Worm (Caenorhabditis elegans) whole organism, L1 larva: Measurements from ENCODE around the gene C09E7.10.

ENCODE experiments used
- ceh-82 ChIP-seq, 3 experiments: fragments of 150-350 bp in 1 of 3; sonication (generic microtip) in 2 of 3; optimal IDR thresholded peaks; 2 replicates each; lab custom pipeline; 2014 to 2017; ENCODE audit warnings: missing biosample characterization in 3 of 3, missing genetic modification characterization in 3 of 3
- nhr-12 ChIP-seq: sonication (generic microtip); optimal IDR thresholded peaks from 2 replicates; lab custom pipeline; 2017; ENCODE audit warnings: missing biosample characterization, missing genetic modification characterization
- nhr-237 ChIP-seq: fragments of 150-350 bp; optimal IDR thresholded peaks from 2 replicates; lab custom pipeline; 2014; ENCODE audit warnings: missing biosample characterization, missing genetic modification characterization
- nhr-76 ChIP-seq: sonication (generic microtip); optimal IDR thresholded peaks from 2 replicates; lab custom pipeline; 2017; ENCODE audit warnings: missing biosample characterization, missing genetic modification characterization
- nhr-90 ChIP-seq: sonication (generic microtip); optimal IDR thresholded peaks from 2 replicates; lab custom pipeline; 2016; ENCODE audit warnings: mild to moderate bottlenecking, missing genetic modification characterization, missing compliant biosample characterization; ENCODE audit not compliant: poor library complexity
- unc-62 ChIP-seq: fragments of 150-350 bp; optimal IDR thresholded peaks from 2 replicates; lab custom pipeline; 2014; ENCODE audit warnings: missing biosample characterization, missing genetic modification reagents, missing genetic modification characterization

ce11 chrIII:6509301-6509700 lies 10.5 kb downstream of the C09E7.10 start:
- TF ChIP-seq ceh-82 (tag; optimal IDR thresholded peaks at IDR 0.05; lab: Kevin White, UChicago) (no peak), nhr-76 (tag; lab: Kevin White, UChicago) (no peak), nhr-12 (tag; lab: Kevin White, UChicago) (no peak), nhr-90 (tag; lab: Kevin White, UChicago) (peak; percentile 31), nhr-237 (tag; lab: Kevin White, UChicago) (no peak), unc-62 (GFP tag; lab: Kevin White, UChicago) (no peak)
